Fruit fly (Drosophila melanogaster) whole organism, prepupa: ENCODE data around the gene IleRS-m.

Experiments used
- CG10631 ChIP-seq: fragments of 200-800 bp; sonication (Bioruptor generic); optimal IDR thresholded peaks from 2 replicates; lab custom pipeline; 2016; ENCODE audit warnings: missing biosample characterization, missing genetic modification characterization
- CG11294 ChIP-seq: fragments of 200-800 bp; sonication (Bioruptor generic); IDR thresholded peaks from 2 replicates; pipeline ENCODE4 v1.3.6; 2022; ENCODE audit warnings: missing biosample characterization, missing genetic modification characterization
- CG11762 ChIP-seq: fragments of 200-800 bp; sonication (Bioruptor generic); optimal IDR thresholded peaks from 3 replicates; lab custom pipeline; 2016; ENCODE audit warnings: missing biosample characterization, missing genetic modification characterization; ENCODE audit not compliant: insufficient read depth
- CG11902 ChIP-seq: fragments of 200-800 bp; sonication (Bioruptor generic); optimal IDR thresholded peaks from 3 replicates; lab custom pipeline; 2016; ENCODE audit warnings: missing biosample characterization, missing genetic modification characterization
- CG15336 ChIP-seq: fragments of 200-800 bp; sonication (Bioruptor generic); IDR thresholded peaks from 2 replicates; pipeline ENCODE4 v1.3.6; 2022; ENCODE audit warnings: missing biosample characterization, missing genetic modification characterization
- CG3032 ChIP-seq: fragments of 200-800 bp; optimal IDR thresholded peaks from 2 replicates; lab custom pipeline; 2019; ENCODE audit warnings: missing biosample characterization, mild to moderate bottlenecking, missing genetic modification characterization, moderate library complexity
- CG31627 ChIP-seq: fragments of 200-800 bp; sonication (Bioruptor generic); optimal IDR thresholded peaks from 3 replicates; lab custom pipeline; 2016; ENCODE audit warnings: missing biosample characterization, missing genetic modification characterization
- CG6163 ChIP-seq: fragments of 200-800 bp; sonication (Bioruptor generic); IDR thresholded peaks from 3 replicates; pipeline ENCODE4 v1.3.6; 2022; ENCODE audit warnings: missing biosample characterization, missing genetic modification characterization
- CG6276 ChIP-seq: fragments of 200-800 bp; sonication (Bioruptor generic); optimal IDR thresholded peaks from 2 replicates; lab custom pipeline; 2017; ENCODE audit warnings: missing biosample characterization, mild to moderate bottlenecking, missing genetic modification characterization
- CG6792 ChIP-seq: fragments of 200-800 bp; sonication (Bioruptor generic); optimal IDR thresholded peaks from 3 replicates; lab custom pipeline; 2016; ENCODE audit warnings: missing biosample characterization, missing genetic modification characterization
- CG7368 ChIP-seq: fragments of 200-800 bp; sonication (Bioruptor generic); optimal IDR thresholded peaks from 3 replicates; lab custom pipeline; 2016; ENCODE audit warnings: missing biosample characterization, missing genetic modification characterization
- CG8119 ChIP-seq: fragments of 200-800 bp; sonication (Bioruptor generic); IDR thresholded peaks from 3 replicates; pipeline ENCODE4 v1.3.6; 2022; ENCODE audit warnings: missing biosample characterization, missing genetic modification characterization
- CG8319 ChIP-seq: fragments of 200-800 bp; sonication (Bioruptor generic); optimal IDR thresholded peaks from 3 replicates; lab custom pipeline; 2016; ENCODE audit warnings: missing biosample characterization, missing genetic modification characterization
- CG8632 ChIP-seq: fragments of 200-800 bp; sonication (Bioruptor generic); optimal IDR thresholded peaks from 3 replicates; lab custom pipeline; 2016; ENCODE audit warnings: missing biosample characterization, missing genetic modification characterization
- Eip78C ChIP-seq: fragments of 200-800 bp; sonication (Bioruptor generic); peaks from one replicate; lab custom pipeline; 2016; ENCODE audit warnings: missing biosample characterization, missing genetic modification characterization
- Eip93F ChIP-seq: fragments of 200-800 bp; sonication (Bioruptor generic); optimal IDR thresholded peaks from 2 replicates; lab custom pipeline; 2016; ENCODE audit warnings: missing biosample characterization, mild to moderate bottlenecking, missing genetic modification characterization
- Ets21C ChIP-seq: fragments of 200-800 bp; sonication (Bioruptor generic); optimal IDR thresholded peaks from 3 replicates; lab custom pipeline; 2016; ENCODE audit warnings: missing biosample characterization, missing genetic modification characterization
- Ets96B ChIP-seq: fragments of 200-800 bp; optimal IDR thresholded peaks from 2 replicates; lab custom pipeline; 2019; ENCODE audit warnings: missing biosample characterization, mild to moderate bottlenecking, missing genetic modification characterization, moderate library complexity
- Gug ChIP-seq: fragments of 200-800 bp; sonication (Bioruptor generic); IDR thresholded peaks from 2 replicates; pipeline ENCODE4 v1.3.6; 2022; ENCODE audit warnings: missing biosample characterization, missing genetic modification characterization
- Hr38 ChIP-seq: sonication (Bioruptor generic); optimal IDR thresholded peaks from 2 replicates; lab custom pipeline; 2016; ENCODE audit warnings: missing biosample characterization, missing genetic modification characterization
- Hr39 ChIP-seq: fragments of 200-800 bp; sonication (Bioruptor generic); optimal IDR thresholded peaks from 2 replicates; lab custom pipeline; 2016; ENCODE audit warnings: missing biosample characterization, missing genetic modification characterization
- Hr4 ChIP-seq: fragments of 200-800 bp; sonication (Bioruptor generic); optimal IDR thresholded peaks from 3 replicates; lab custom pipeline; 2016; ENCODE audit warnings: missing biosample characterization, missing genetic modification characterization
- Met ChIP-seq: fragments of 200-800 bp; sonication (Bioruptor generic); optimal IDR thresholded peaks from 3 replicates; lab custom pipeline; 2016; ENCODE audit warnings: missing biosample characterization, missing genetic modification characterization
- Sox102F ChIP-seq: fragments of 200-800 bp; sonication (Bioruptor generic); optimal IDR thresholded peaks from 2 replicates; lab custom pipeline; 2016; ENCODE audit warnings: missing biosample characterization, mild to moderate bottlenecking, missing genetic modification characterization
- Sox14 ChIP-seq: fragments of 200-800 bp; sonication (Bioruptor generic); optimal IDR thresholded peaks from 3 replicates; lab custom pipeline; 2016; ENCODE audit warnings: missing biosample characterization, missing genetic modification characterization
- Sox15 ChIP-seq: fragments of 200-800 bp; sonication (Bioruptor generic); optimal IDR thresholded peaks from 3 replicates; lab custom pipeline; 2016; ENCODE audit warnings: missing biosample characterization, missing genetic modification characterization
- acj6 ChIP-seq: fragments of 200-800 bp; sonication (Bioruptor generic); optimal IDR thresholded peaks from 3 replicates; lab custom pipeline; 2016; ENCODE audit warnings: missing biosample characterization, missing genetic modification characterization
- cyc ChIP-seq: fragments of 200-800 bp; sonication (Bioruptor generic); optimal IDR thresholded peaks from 3 replicates; lab custom pipeline; 2016; ENCODE audit warnings: missing biosample characterization, missing genetic modification characterization
- dac ChIP-seq: fragments of 200-800 bp; sonication (Bioruptor generic); optimal IDR thresholded peaks from 2 replicates; lab custom pipeline; 2017; ENCODE audit warnings: missing biosample characterization, mild to moderate bottlenecking, missing genetic modification characterization
- eg ChIP-seq: fragments of 200-800 bp; sonication (Bioruptor generic); IDR thresholded peaks from 3 replicates; pipeline ENCODE4 v1.3.6; 2022; ENCODE audit warnings: missing biosample characterization, missing genetic modification characterization
- esn ChIP-seq: fragments of 200-800 bp; sonication (Bioruptor generic); optimal IDR thresholded peaks from 2 replicates; lab custom pipeline; 2016; ENCODE audit warnings: missing biosample characterization, mild to moderate bottlenecking, missing genetic modification characterization, moderate library complexity
- fd59A ChIP-seq: fragments of 200-800 bp; sonication (Bioruptor generic); optimal IDR thresholded peaks from 2 replicates; lab custom pipeline; 2017; ENCODE audit warnings: missing biosample characterization, mild to moderate bottlenecking, missing genetic modification characterization, missing genetic modification reagents
- fkh ChIP-seq: fragments of 200-800 bp; sonication (Bioruptor generic); optimal IDR thresholded peaks from 3 replicates; lab custom pipeline; 2017; ENCODE audit warnings: missing biosample characterization, mild to moderate bottlenecking, missing genetic modification characterization, moderate library complexity
- lz ChIP-seq: fragments of 200-800 bp; sonication (Bioruptor generic); optimal IDR thresholded peaks from 3 replicates; lab custom pipeline; 2016; ENCODE audit warnings: missing biosample characterization, missing genetic modification characterization
- salr ChIP-seq, 2 experiments: fragments of 200-800 bp; sonication (Bioruptor generic); optimal IDR thresholded peaks; 3 replicates each; lab custom pipeline; 2016 to 2018; ENCODE audit warnings: missing biosample characterization in 2 of 2, missing genetic modification characterization in 2 of 2, mild to moderate bottlenecking in 1 of 2
- spab ChIP-seq: fragments of 200-800 bp; sonication (Bioruptor generic); optimal IDR thresholded peaks from 2 replicates; lab custom pipeline; 2017; ENCODE audit warnings: missing biosample characterization, mild to moderate bottlenecking, missing genetic modification characterization, missing genetic modification reagents
- topi ChIP-seq: fragments of 200-800 bp; sonication (Bioruptor generic); optimal IDR thresholded peaks from 3 replicates; lab custom pipeline; 2016; ENCODE audit warnings: missing biosample characterization, missing genetic modification characterization

Gene IleRS-m

DNA sequence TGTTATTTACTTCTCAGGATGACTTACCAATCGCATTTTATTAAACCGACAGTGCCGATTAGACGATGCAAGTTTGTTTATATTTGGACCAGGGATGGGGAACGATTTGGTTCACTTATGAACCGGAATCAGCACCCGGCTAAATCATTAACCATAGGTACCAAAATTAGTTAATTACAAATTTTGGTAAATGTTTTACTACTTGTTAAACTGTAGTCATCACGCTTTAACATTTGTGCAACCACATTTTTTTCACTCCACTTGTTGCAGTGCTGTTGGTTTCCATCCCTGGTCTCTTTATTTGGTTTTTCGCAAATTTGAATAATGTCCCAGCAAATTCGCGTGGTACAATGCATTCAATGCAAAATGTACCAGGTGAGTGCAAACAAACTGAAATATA lies 5.4 kb downstream of the IleRS-m start, which contains the start of the genes IntS9 and CG43295:
Gene IntS9, minus strand, starts transcription at position 100 of the 400 bp plus-strand sequence.
Gene CG43295, plus strand, starts transcription at position 325 of the 400 bp plus-strand sequence.
- TF ChIP-seq Sox15 (GFP tag; lab: Kevin White, UChicago): peak; percentile 76
- peak; percentile 58 for TF ChIP-seq fd59A (GFP tag; lab: Kevin White, UChicago)
- TF ChIP-seq eg (GFP tag; lab: Robert Waterston, UW): peak; percentile 87
- TF ChIP-seq Gug: peak; percentile 70
- peak; percentile 84 for TF ChIP-seq CG11762 (GFP tag; lab: Kevin White, UChicago)
- no peak for TF ChIP-seq dac (GFP tag; lab: Kevin White, UChicago)
- peak; percentile 97 for TF ChIP-seq Sox14
- TF ChIP-seq CG10631 (GFP tag; lab: Kevin White, UChicago): peak; percentile 87
- peak; percentile 88 for TF ChIP-seq Ets21C (GFP tag; lab: Kevin White, UChicago)
- no peak for TF ChIP-seq Hr4 (GFP tag; lab: Kevin White, UChicago)
- peak in 1 of 2 experiments; percentile 62 for TF ChIP-seq salr (GFP tag; optimal IDR thresholded peaks at IDR 0.05; lab: Kevin White, UChicago)
- TF ChIP-seq Hr38: peak; percentile 77
- peak; percentile 80 for TF ChIP-seq CG15336
- peak; percentile 93 for TF ChIP-seq esn (GFP tag; lab: Kevin White, UChicago)
- peak; percentile 46 for TF ChIP-seq fkh (GFP tag; lab: Kevin White, UChicago)
- no peak for TF ChIP-seq CG6276 (GFP tag; lab: Kevin White, UChicago)
- peak; percentile 91 for TF ChIP-seq CG6163 (GFP tag; lab: Robert Waterston, UW)
- TF ChIP-seq Ets96B (tag; lab: Kevin White, UChicago): peak; percentile 79
- TF ChIP-seq Eip93F (GFP tag; lab: Kevin White, UChicago): peak; percentile 30
- peak; percentile 85 for TF ChIP-seq CG6792 (GFP tag; lab: Kevin White, UChicago)
- peak; percentile 77 for TF ChIP-seq CG7368
- no peak for TF ChIP-seq Met (GFP tag; lab: Kevin White, UChicago)
- TF ChIP-seq CG3032: peak; percentile 76
- no peak for TF ChIP-seq spab (GFP tag; lab: Kevin White, UChicago)
- peak; percentile 71 for TF ChIP-seq CG11902 (GFP tag; lab: Kevin White, UChicago)
- TF ChIP-seq acj6 (GFP tag; lab: Kevin White, UChicago): peak; percentile 91
- TF ChIP-seq CG31627 (GFP tag; lab: Kevin White, UChicago): peak; percentile 92
- TF ChIP-seq CG8319 (GFP tag; lab: Kevin White, UChicago): peak; percentile 83
- TF ChIP-seq lz (GFP tag; lab: Kevin White, UChicago): peak; percentile 90
- TF ChIP-seq CG8632 (GFP tag; lab: Kevin White, UChicago): peak; percentile 75
- no peak; the same call in 2 of the 3 replicates for TF ChIP-seq CG8119 (GFP tag; lab: Robert Waterston, UW)
- TF ChIP-seq Hr39 (GFP tag; lab: Kevin White, UChicago): peak; percentile 92
- TF ChIP-seq CG11294 (GFP tag; lab: Robert Waterston, UW): peak; percentile 64
- TF ChIP-seq Sox102F (GFP tag; lab: Kevin White, UChicago): no peak
- peak; percentile 91 for TF ChIP-seq cyc (GFP tag; lab: Kevin White, UChicago)
- no peak for TF ChIP-seq topi (GFP tag; lab: Kevin White, UChicago)

DNA sequence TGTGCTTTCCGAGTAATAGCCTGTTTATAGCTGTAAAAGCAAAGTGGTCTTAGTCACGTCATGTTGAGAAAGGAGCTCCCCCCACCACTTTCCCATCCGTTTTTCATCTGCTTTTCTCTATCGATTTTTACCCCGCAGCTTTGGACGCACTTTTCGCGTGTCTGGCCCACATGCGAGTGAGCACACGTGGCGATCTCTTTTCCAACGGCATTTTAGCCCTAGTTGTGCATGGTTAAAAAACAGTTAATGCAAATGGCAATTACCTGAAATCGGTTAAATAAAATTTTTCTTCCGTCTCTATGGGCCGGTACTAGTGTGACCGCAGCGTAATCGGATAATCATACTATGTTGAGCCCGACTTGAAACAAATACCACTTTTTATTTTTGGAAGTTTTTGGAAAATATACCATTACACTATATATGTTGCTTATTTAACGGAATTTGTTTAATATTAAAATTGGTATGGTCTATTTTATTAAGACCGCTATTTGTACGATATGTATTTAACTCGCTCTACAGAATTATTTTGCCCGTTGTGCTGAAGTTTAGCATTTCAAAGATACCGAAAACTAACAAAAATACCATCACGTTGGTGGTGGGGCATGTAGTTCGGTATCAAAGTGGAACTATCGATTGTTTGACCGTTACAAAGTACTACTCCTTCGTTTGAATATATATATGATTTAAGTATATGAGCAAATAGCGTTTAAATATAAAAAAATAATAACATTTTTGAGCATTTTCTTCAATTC lies 12.2 kb downstream of the IleRS-m start, which contains the start of gene Zn72D:
Gene Zn72D, minus strand, starts transcription at position 558 of the 752 bp plus-strand sequence.
- TF ChIP-seq Eip78C (peak; percentile 66), CG11762 (GFP tag; lab: Kevin White, UChicago) (no peak)
